Fruit fly (Drosophila melanogaster): ENCODE results near the gene bocks.

Gene bocks

DNA sequence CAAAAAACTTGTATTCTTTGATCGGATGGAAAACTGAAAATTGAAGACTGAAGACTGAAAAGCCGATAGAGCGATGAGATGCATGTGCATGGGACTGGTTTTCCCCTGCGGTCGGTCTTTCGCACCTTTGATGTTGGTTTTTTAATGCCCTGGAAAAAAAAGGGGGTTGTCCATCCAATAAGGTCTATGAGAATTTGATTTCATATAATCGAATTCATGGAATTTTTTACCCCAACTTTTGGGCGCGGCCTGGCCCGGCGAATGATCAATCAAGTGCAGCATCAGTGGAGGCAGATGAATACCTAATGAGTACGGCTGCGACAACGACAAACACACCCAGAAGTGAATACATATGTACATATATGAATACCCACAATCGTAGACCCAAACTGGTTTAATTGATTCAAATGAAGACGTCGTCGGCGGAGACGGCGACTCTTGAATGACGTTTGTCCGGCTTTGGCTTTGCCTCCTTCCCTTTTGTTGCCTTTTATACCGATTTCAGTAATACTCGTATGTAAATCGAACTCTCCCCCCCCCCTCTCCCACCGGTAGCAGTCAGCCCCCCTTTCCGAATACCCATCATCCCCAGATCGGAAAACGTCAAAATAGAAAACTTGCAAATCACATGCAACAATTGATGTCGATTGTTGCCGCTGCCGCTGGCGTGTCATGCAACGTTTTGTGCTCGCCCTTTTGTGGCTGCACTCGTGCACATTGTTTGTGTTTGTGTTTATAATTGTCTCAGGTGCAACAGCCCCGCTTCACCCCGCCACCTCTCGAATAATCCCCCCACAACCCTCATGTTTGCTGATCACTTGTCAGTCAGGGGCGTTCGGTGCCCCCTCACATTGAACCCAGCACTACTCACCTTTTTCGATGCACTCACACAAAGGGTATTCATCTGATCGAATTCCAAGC is 12.5 kb upstream of the bocks start:
- peak in 1 of 2 experiments; percentile 63 for TF ChIP-seq ss (GFP tag; optimal IDR thresholded peaks at IDR 0.05)
- no peak for TF ChIP-seq fd85E (GFP tag; optimal IDR thresholded peaks at IDR 0.05)
- peak; percentile 67 for TF ChIP-seq fkh (GFP tag; optimal IDR thresholded peaks at IDR 0.05)

DNA sequence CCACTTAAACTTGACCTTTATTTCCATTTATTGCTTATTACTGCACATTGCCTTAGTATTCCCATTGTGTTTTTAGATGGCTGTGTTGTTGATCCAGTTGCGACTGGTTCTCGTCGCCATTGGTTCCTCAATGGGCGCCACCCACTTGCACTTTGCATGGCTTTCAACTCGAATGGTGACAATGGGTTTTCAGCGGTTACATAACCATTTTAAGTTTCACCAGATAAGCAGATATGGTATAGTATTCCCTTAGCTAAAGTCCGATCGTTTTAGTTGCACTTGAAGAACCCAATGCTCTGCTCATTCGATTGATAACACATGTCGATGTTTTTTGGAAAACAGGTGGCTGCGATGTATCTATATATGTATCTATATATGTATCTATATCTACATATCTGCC is 11.1 kb upstream of the bocks start:
- TF ChIP-seq CG6792 (GFP tag; optimal IDR thresholded peaks at IDR 0.05) (no peak), fd85E (GFP tag; optimal IDR thresholded peaks at IDR 0.05) (no peak), Eip78C (GFP tag) (peak; percentile 15), ss (GFP tag; optimal IDR thresholded peaks at IDR 0.05) (peak in 1 of 2 experiments; percentile 17), CG8319 (GFP tag; optimal IDR thresholded peaks at IDR 0.05) (no peak), esn (GFP tag; optimal IDR thresholded peaks at IDR 0.05) (no peak), achi (GFP tag; optimal IDR thresholded peaks at IDR 0.05) (no peak), CG3919 (GFP tag; optimal IDR thresholded peaks at IDR 0.05) (no peak), vri (GFP tag; optimal IDR thresholded peaks at IDR 0.05) (peak; percentile 32), OdsH (GFP tag; optimal IDR thresholded peaks at IDR 0.05) (no peak), CG6163 (GFP tag; IDR thresholded peaks at IDR 0.05) (no peak), Ets96B (tag; optimal IDR thresholded peaks at IDR 0.05) (no peak), CG16779 (tag; optimal IDR thresholded peaks at IDR 0.05) (no peak), CG11294 (GFP tag; IDR thresholded peaks at IDR 0.05) (no peak), CG15336 (GFP tag; IDR thresholded peaks at IDR 0.05) (no peak)

dm6 chr3R:9600558-9600959 is 9.8 kb upstream of the bocks start:
- TF ChIP-seq CG6792 (GFP tag; optimal IDR thresholded peaks at IDR 0.05) (peak; percentile 39), Lpt (GFP tag; optimal IDR thresholded peaks at IDR 0.05) (no peak), CG1621 (tag; optimal IDR thresholded peaks at IDR 0.05) (peak; percentile 26), CG3919 (GFP tag; optimal IDR thresholded peaks at IDR 0.05) (peak; percentile 45), vri (GFP tag; optimal IDR thresholded peaks at IDR 0.05) (peak; percentile 17), pdm3 (GFP tag; optimal IDR thresholded peaks at IDR 0.05) (peak; percentile 8), CG8632 (GFP tag; optimal IDR thresholded peaks at IDR 0.05) (peak; percentile 44), OdsH (GFP tag; optimal IDR thresholded peaks at IDR 0.05) (peak; percentile 50), dsx (GFP tag; optimal IDR thresholded peaks at IDR 0.05; ENCODE audit: poor library complexity, severe bottlenecking) (peak; percentile 57), CG32006 (GFP tag; optimal IDR thresholded peaks at IDR 0.05) (peak; percentile 17), CG6163 (GFP tag; IDR thresholded peaks at IDR 0.05) (peak; percentile 59; the same call in 1 of the 3 replicates), CG7368 (GFP tag; optimal IDR thresholded peaks at IDR 0.05) (peak; percentile 4), CG34406 (GFP tag; optimal IDR thresholded peaks at IDR 0.05) (peak; percentile 47), topi (GFP tag; optimal IDR thresholded peaks at IDR 0.05) (peak; percentile 33), Blimp-1 (GFP tag; optimal IDR thresholded peaks at IDR 0.05) (no peak), salr (GFP tag; optimal IDR thresholded peaks at IDR 0.05) (no peak), CG10669 (GFP tag; optimal IDR thresholded peaks at IDR 0.05) (peak; percentile 46), svp (GFP tag) (peak; percentile 72), CG11902 (GFP tag; optimal IDR thresholded peaks at IDR 0.05) (no peak), achi (GFP tag; optimal IDR thresholded peaks at IDR 0.05) (peak; percentile 52), CG8319 (GFP tag; optimal IDR thresholded peaks at IDR 0.05) (peak; percentile 31), CG10631 (GFP tag; optimal IDR thresholded peaks at IDR 0.05) (peak; percentile 41), esn (GFP tag; optimal IDR thresholded peaks at IDR 0.05) (peak; percentile 4), Sox102F (GFP tag; optimal IDR thresholded peaks at IDR 0.05) (peak; percentile 27), net (GFP tag; optimal IDR thresholded peaks at IDR 0.05) (peak; percentile 47), CG11762 (GFP tag; optimal IDR thresholded peaks at IDR 0.05; ENCODE audit: insufficient read depth) (peak; percentile 42), Ets96B (tag; optimal IDR thresholded peaks at IDR 0.05) (peak; percentile 55), Eip93F (GFP tag; optimal IDR thresholded peaks at IDR 0.05) (no peak), Sox15 (GFP tag; optimal IDR thresholded peaks at IDR 0.05) (peak; percentile 10), ss (GFP tag; optimal IDR thresholded peaks at IDR 0.05) (peak; percentile 36 to 50), CG3032 (tag; optimal IDR thresholded peaks at IDR 0.05) (peak; percentile 49), Ets21C (GFP tag; optimal IDR thresholded peaks at IDR 0.05) (no peak), fd59A (GFP tag; optimal IDR thresholded peaks at IDR 0.05) (peak; percentile 18), spab (GFP tag; optimal IDR thresholded peaks at IDR 0.05) (peak; percentile 39), Smox (GFP tag; optimal IDR thresholded peaks at IDR 0.05) (peak; percentile 21), CG9139 (GFP tag; optimal IDR thresholded peaks at IDR 0.05) (peak; percentile 51), Eip78C (GFP tag) (peak; percentile 84), Eip75B (GFP tag; optimal IDR thresholded peaks at IDR 0.05) (no peak), Met (GFP tag; optimal IDR thresholded peaks at IDR 0.05) (no peak)

Data from whole organism, prepupa.